Fruit fly (Drosophila melanogaster): ENCODE data around the gene prd.

DNA sequence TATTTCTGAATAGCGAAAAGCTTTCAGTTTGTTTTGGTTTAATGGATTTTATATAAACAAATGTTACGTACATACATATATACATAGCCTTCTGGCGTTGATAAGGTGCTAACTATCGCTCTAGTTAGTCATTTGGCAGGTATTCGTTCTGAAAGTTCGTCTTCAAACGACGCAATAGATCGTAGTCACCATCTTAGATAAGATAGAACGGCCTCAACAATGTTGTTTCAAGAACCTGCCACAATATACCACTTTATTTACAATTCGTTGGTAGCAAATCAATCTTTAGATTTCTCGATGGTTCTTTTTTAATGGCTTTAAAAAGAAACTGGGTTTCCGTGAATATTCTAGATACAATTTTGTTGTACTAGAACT, 38.8 kb downstream of the prd start:
- no peak for TF ChIP-seq usp (GFP tag; optimal IDR thresholded peaks at IDR 0.05)
- TF ChIP-seq CG8478 (optimal IDR thresholded peaks at IDR 0.05), result no peak
- TF ChIP-seq pan (optimal IDR thresholded peaks at IDR 0.05), result no peak
